Fruit fly (Drosophila melanogaster) whole organism, adult: ENCODE measurements around the gene sta.

Source experiments
- CG11617 ChIP-seq: fragments of 200-800 bp; sonication (Bioruptor generic); optimal IDR thresholded peaks from 2 replicates; lab custom pipeline; 2017; ENCODE audit warnings: mild to moderate bottlenecking, missing biosample characterization, missing genetic modification reagents, missing genetic modification characterization
- CG12768 ChIP-seq: fragments of 200-800 bp; sonication (Bioruptor generic); optimal IDR thresholded peaks from 2 replicates; lab custom pipeline; 2017; ENCODE audit warnings: missing biosample characterization, missing genetic modification characterization, mild to moderate bottlenecking, moderate library complexity, missing genetic modification reagents
- CG14711 ChIP-seq: fragments of 200-800 bp; sonication (Bioruptor generic); optimal IDR thresholded peaks from 2 replicates; lab custom pipeline; 2018; ENCODE audit warnings: missing biosample characterization, mild to moderate bottlenecking, missing genetic modification characterization, moderate library complexity
- CG1620 ChIP-seq: fragments of 200-800 bp; sonication (Bioruptor generic); optimal IDR thresholded peaks from 2 replicates; lab custom pipeline; 2016; ENCODE audit warnings: missing biosample characterization, missing genetic modification characterization
- CG33017 ChIP-seq: fragments of 200-800 bp; sonication (Bioruptor generic); optimal IDR thresholded peaks from 2 replicates; lab custom pipeline; 2018; ENCODE audit warnings: missing biosample characterization, mild to moderate bottlenecking, missing genetic modification characterization, moderate library complexity
- CG5204 ChIP-seq: fragments of 200-800 bp; sonication (Bioruptor generic); optimal IDR thresholded peaks from 2 replicates; lab custom pipeline; 2016; ENCODE audit warnings: missing biosample characterization, missing genetic modification characterization
- CG7045 ChIP-seq: fragments of 200-800 bp; sonication (Bioruptor generic); optimal IDR thresholded peaks from 2 replicates; lab custom pipeline; 2017; ENCODE audit warnings: missing biosample characterization, mild to moderate bottlenecking, missing genetic modification characterization
- CG7101 ChIP-seq: fragments of 200-800 bp; sonication (Bioruptor generic); optimal IDR thresholded peaks from 2 replicates; lab custom pipeline; 2018; ENCODE audit warnings: missing biosample characterization, mild to moderate bottlenecking, missing genetic modification characterization, moderate library complexity
- Clk ChIP-seq: fragments of 200-800 bp; sonication (Bioruptor generic); optimal IDR thresholded peaks from 2 replicates; lab custom pipeline; 2017; ENCODE audit warnings: missing biosample characterization, missing genetic modification characterization
- Crg-1 ChIP-seq: fragments of 200-800 bp; sonication (Bioruptor generic); optimal IDR thresholded peaks from 2 replicates; lab custom pipeline; 2016; ENCODE audit warnings: missing biosample characterization, missing genetic modification characterization
- Hr96 ChIP-seq: fragments of 200-800 bp; sonication (Bioruptor generic); optimal IDR thresholded peaks from 2 replicates; lab custom pipeline; 2016; ENCODE audit warnings: missing biosample characterization, missing genetic modification characterization
- Mnt ChIP-seq: fragments of 200-800 bp; sonication (Bioruptor generic); optimal IDR thresholded peaks from 2 replicates; lab custom pipeline; 2016; ENCODE audit warnings: missing biosample characterization, mild to moderate bottlenecking, missing genetic modification characterization
- bab1 ChIP-seq: fragments of 200-800 bp; sonication (Bioruptor generic); optimal IDR thresholded peaks from 3 replicates; lab custom pipeline; 2019; ENCODE audit warnings: missing biosample characterization, mild to moderate bottlenecking, missing genetic modification characterization, moderate library complexity
- cic ChIP-seq: fragments of 200-800 bp; sonication (Bioruptor generic); optimal IDR thresholded peaks from 2 replicates; lab custom pipeline; 2017; ENCODE audit warnings: missing biosample characterization, mild to moderate bottlenecking, missing genetic modification characterization, moderate library complexity
- ovo ChIP-seq: fragments of 200-800 bp; sonication (Bioruptor generic); optimal IDR thresholded peaks from 2 replicates; lab custom pipeline; 2016; ENCODE audit warnings: missing biosample characterization, missing genetic modification characterization
- pad ChIP-seq: fragments of 200-800 bp; sonication (Bioruptor generic); optimal IDR thresholded peaks from 3 replicates; lab custom pipeline; 2017; ENCODE audit warnings: missing biosample characterization, missing genetic modification characterization, mild to moderate bottlenecking, moderate library complexity, missing genetic modification reagents
- tj ChIP-seq: fragments of 200-800 bp; sonication (Bioruptor generic); optimal IDR thresholded peaks from 3 replicates; lab custom pipeline; 2017; ENCODE audit warnings: missing biosample characterization, mild to moderate bottlenecking, missing genetic modification characterization, moderate library complexity
- toe ChIP-seq: fragments of 200-800 bp; sonication (Bioruptor generic); optimal IDR thresholded peaks from 2 replicates; lab custom pipeline; 2016; ENCODE audit warnings: missing biosample characterization, missing genetic modification characterization

The sta gene

dm6 chrX:1456954-1457353 is 26.3 kb downstream of the sta start, which contains the start of gene CG14785:
TSS of gene CG14785 (minus strand) at chrX:1457054.
- TF ChIP-seq toe (no peak), ovo (GFP tag; lab: Kevin White, UChicago) (no peak), CG11617 (GFP tag; lab: Kevin White, UChicago) (no peak), CG7101 (tag; lab: Kevin White, UChicago) (no peak), Hr96 (no peak), bab1 (GFP tag; lab: Kevin White, UChicago) (no peak), CG1620 (GFP tag; lab: Kevin White, UChicago) (no peak), CG33017 (no peak), Clk (GFP tag; lab: Kevin White, UChicago) (no peak), cic (GFP tag; lab: Kevin White, UChicago) (no peak), CG5204 (no peak), tj (GFP tag; lab: Kevin White, UChicago) (no peak), Mnt (GFP tag; lab: Kevin White, UChicago) (no peak), CG12768 (GFP tag; lab: Kevin White, UChicago) (no peak)

DNA sequence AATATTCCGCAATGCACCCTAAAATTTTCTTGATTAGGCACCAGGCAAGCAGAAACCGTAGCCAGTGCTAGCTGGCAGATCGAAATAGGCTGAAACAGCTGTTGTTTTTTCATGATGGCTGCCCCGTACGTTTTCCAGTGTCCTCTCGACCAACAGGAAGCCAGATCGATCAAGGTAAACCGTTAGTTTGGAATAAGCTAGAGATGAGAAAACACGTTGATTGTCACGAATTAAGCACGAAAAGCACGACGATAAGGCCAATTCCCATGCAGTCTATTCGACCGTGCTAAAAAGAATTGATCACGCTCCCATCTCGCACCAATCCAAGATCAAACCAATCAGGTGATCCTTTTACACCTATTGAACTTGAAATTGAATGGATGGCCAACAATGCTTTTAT is 28.4 kb downstream of the sta start:
- TF ChIP-seq tj (GFP tag; lab: Kevin White, UChicago) (no peak), Crg-1 (GFP tag; lab: Kevin White, UChicago) (no peak), CG12768 (GFP tag; lab: Kevin White, UChicago) (no peak), CG7101 (tag; lab: Kevin White, UChicago) (no peak), ovo (GFP tag; lab: Kevin White, UChicago) (peak; percentile 85), cic (GFP tag; lab: Kevin White, UChicago) (no peak), pad (GFP tag; lab: Kevin White, UChicago) (no peak), CG5204 (no peak), CG11617 (GFP tag; lab: Kevin White, UChicago) (no peak)

DNA sequence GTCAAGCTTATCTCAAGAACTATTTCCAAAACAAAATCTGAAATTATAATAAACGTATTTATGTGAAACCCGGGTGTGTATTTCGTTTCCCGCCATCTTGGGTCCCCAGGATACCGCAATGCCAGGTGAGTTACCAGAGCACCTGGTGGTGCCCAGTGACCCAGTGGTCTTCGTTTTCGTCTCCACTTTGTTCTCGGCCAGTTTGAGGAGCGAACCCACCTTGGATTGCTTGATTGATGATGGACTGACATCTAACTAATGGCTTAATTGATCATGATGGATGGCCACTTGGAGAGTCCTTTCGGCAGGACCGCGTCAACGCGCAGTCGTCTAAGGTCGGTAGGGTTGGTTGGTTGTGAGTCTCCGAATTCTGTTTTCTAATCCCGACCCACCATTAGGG is 31.1 kb downstream of the sta start, which contains the start of gene Gr2a:
TSS of gene Gr2a (plus strand) at position 301 of the 400 bp plus-strand sequence.
- TF ChIP-seq Clk (GFP tag; lab: Kevin White, UChicago) (no peak), CG14711 (tag; lab: Kevin White, UChicago) (no peak), Hr96 (no peak), CG5204 (no peak), CG7045 (no peak), CG1620 (GFP tag; lab: Kevin White, UChicago) (no peak), ovo (GFP tag; lab: Kevin White, UChicago) (no peak), Crg-1 (GFP tag; lab: Kevin White, UChicago) (no peak), Mnt (GFP tag; lab: Kevin White, UChicago) (no peak), toe (no peak), bab1 (GFP tag; lab: Kevin White, UChicago) (no peak), pad (GFP tag; lab: Kevin White, UChicago) (no peak), CG11617 (GFP tag; lab: Kevin White, UChicago) (no peak), CG7101 (tag; lab: Kevin White, UChicago) (no peak), tj (GFP tag; lab: Kevin White, UChicago) (no peak), CG12768 (GFP tag; lab: Kevin White, UChicago) (no peak), cic (GFP tag; lab: Kevin White, UChicago) (no peak)
